Fruit fly (Drosophila melanogaster) whole organism, embryonic: Measurements from ENCODE around the gene CG18480.

Experiments used
- Asciz ChIP-seq: fragments of 200-800 bp; sonication (Bioruptor generic); optimal IDR thresholded peaks from 2 replicates; lab custom pipeline; 2017; ENCODE audit warnings: missing biosample characterization, mild to moderate bottlenecking, missing genetic modification characterization, missing genetic modification reagents
- B-H1 ChIP-seq: fragments of 200-800 bp; sonication (Bioruptor generic); IDR thresholded peaks from 3 replicates; pipeline ENCODE4 v1.3.6; 2022; ENCODE audit warnings: missing biosample characterization, missing genetic modification characterization
- Blimp-1 ChIP-seq: fragments of 200-800 bp; sonication (Bioruptor generic); optimal IDR thresholded peaks from 3 replicates; lab custom pipeline; 2018; ENCODE audit warnings: missing biosample characterization, missing genetic modification characterization, mild to moderate bottlenecking, moderate library complexity, missing genetic modification reagents
- CG10267 ChIP-seq: fragments of 200-800 bp; sonication (Bioruptor generic); optimal IDR thresholded peaks from 2 replicates; lab custom pipeline; 2018; ENCODE audit warnings: missing biosample characterization, mild to moderate bottlenecking, missing genetic modification characterization, moderate library complexity
- CG10431 ChIP-seq: fragments of 200-800 bp; sonication (Bioruptor generic); optimal IDR thresholded peaks from 3 replicates; lab custom pipeline; 2018; ENCODE audit warnings: missing biosample characterization, mild to moderate bottlenecking, missing genetic modification characterization
- CG10959 ChIP-seq: fragments of 200-800 bp; sonication (Bioruptor generic); IDR thresholded peaks from 2 replicates; pipeline ENCODE4 v1.3.6; 2022; ENCODE audit warnings: missing biosample characterization, missing genetic modification characterization
- CG12299 ChIP-seq: fragments of 200-800 bp; sonication (Bioruptor generic); optimal IDR thresholded peaks from 2 replicates; lab custom pipeline; 2018; ENCODE audit warnings: missing biosample characterization, mild to moderate bottlenecking, missing genetic modification characterization
- CG13624 ChIP-seq: fragments of 200-800 bp; sonication (Bioruptor generic); optimal IDR thresholded peaks from 2 replicates; lab custom pipeline; 2016; ENCODE audit warnings: missing biosample characterization, missing genetic modification characterization
- CG16863 ChIP-seq: fragments of 200-800 bp; sonication (Bioruptor generic); optimal IDR thresholded peaks from 3 replicates; lab custom pipeline; 2016; ENCODE audit warnings: missing biosample characterization, missing genetic modification characterization
- CG17829 ChIP-seq: fragments of 200-800 bp; optimal IDR thresholded peaks from 2 replicates; lab custom pipeline; 2019; ENCODE audit warnings: missing biosample characterization, mild to moderate bottlenecking, missing genetic modification characterization, moderate library complexity
- CG18262 ChIP-seq: fragments of 200-800 bp; optimal IDR thresholded peaks from 3 replicates; lab custom pipeline; 2019; ENCODE audit warnings: missing biosample characterization, mild to moderate bottlenecking, missing genetic modification characterization, moderate library complexity
- CG1832 ChIP-seq: fragments of 200-800 bp; sonication (Bioruptor generic); optimal IDR thresholded peaks from 2 replicates; lab custom pipeline; 2017; ENCODE audit warnings: missing biosample characterization, mild to moderate bottlenecking, missing genetic modification characterization, inconsistent platforms
- CG18599 ChIP-seq: fragments of 200-800 bp; sonication (Bioruptor generic); optimal IDR thresholded peaks from 3 replicates; lab custom pipeline; 2017; ENCODE audit warnings: missing biosample characterization, missing genetic modification characterization, mild to moderate bottlenecking, moderate library complexity, missing genetic modification reagents
- CG2712 ChIP-seq: fragments of 200-800 bp; optimal IDR thresholded peaks from 3 replicates; lab custom pipeline; 2019; ENCODE audit warnings: missing biosample characterization, mild to moderate bottlenecking, missing genetic modification characterization, moderate library complexity
- CG31224 ChIP-seq: fragments of 200-800 bp; sonication (Bioruptor generic); IDR thresholded peaks from 2 replicates; pipeline ENCODE4 v1.3.6; 2022; ENCODE audit warnings: missing biosample characterization, missing genetic modification characterization
- CG31388 ChIP-seq: fragments of 200-800 bp; sonication (Bioruptor generic); optimal IDR thresholded peaks from 2 replicates; lab custom pipeline; 2016; ENCODE audit warnings: missing biosample characterization, missing genetic modification characterization
- CG3163 ChIP-seq: fragments of 200-800 bp; sonication (Bioruptor generic); optimal IDR thresholded peaks from 3 replicates; lab custom pipeline; 2016; ENCODE audit warnings: missing biosample characterization, missing genetic modification characterization
- CG3838 ChIP-seq: fragments of 200-800 bp; sonication (Bioruptor generic); optimal IDR thresholded peaks from 3 replicates; lab custom pipeline; 2016; ENCODE audit warnings: missing biosample characterization, missing genetic modification characterization
- CG6272 ChIP-seq: fragments of 200-800 bp; sonication (Bioruptor generic); IDR thresholded peaks from 2 replicates; pipeline ENCODE4 v1.3.6; 2022; ENCODE audit warnings: missing biosample characterization, missing genetic modification characterization
- CG6689 ChIP-seq: fragments of 200-800 bp; sonication (Bioruptor generic); IDR thresholded peaks from 2 replicates; pipeline ENCODE4 v1.3.6; 2022; ENCODE audit warnings: missing biosample characterization, missing genetic modification characterization
- CG7556 ChIP-seq: fragments of 200-800 bp; sonication (Bioruptor generic); optimal IDR thresholded peaks from 2 replicates; lab custom pipeline; 2017; ENCODE audit warnings: missing biosample characterization, mild to moderate bottlenecking, missing genetic modification characterization
- CG8359 ChIP-seq: fragments of 200-800 bp; sonication (Bioruptor generic); optimal IDR thresholded peaks from 2 replicates; lab custom pipeline; 2017; ENCODE audit warnings: missing biosample characterization, mild to moderate bottlenecking, missing genetic modification characterization, borderline replicate concordance
- Doc3 ChIP-seq: fragments of 200-800 bp; sonication (Bioruptor generic); IDR thresholded peaks from 3 replicates; pipeline ENCODE4 v1.3.6; 2022; ENCODE audit warnings: missing biosample characterization, missing genetic modification characterization; ENCODE audit not compliant: partially characterized antibody
- HLH3B ChIP-seq: fragments of 200-800 bp; sonication (Bioruptor generic); IDR thresholded peaks from 2 replicates; pipeline ENCODE4 v1.3.6; 2022; ENCODE audit warnings: missing biosample characterization, missing genetic modification characterization
- HLH54F ChIP-seq: fragments of 200-800 bp; sonication (Bioruptor generic); optimal IDR thresholded peaks from 3 replicates; lab custom pipeline; 2016; ENCODE audit warnings: missing biosample characterization, missing genetic modification characterization
- Mad ChIP-seq: fragments of 200-800 bp; sonication (Bioruptor generic); optimal IDR thresholded peaks from 2 replicates; lab custom pipeline; 2016; ENCODE audit warnings: missing biosample characterization, missing genetic modification characterization
- Sox100B ChIP-seq: fragments of 200-800 bp; sonication (Bioruptor generic); optimal IDR thresholded peaks from 3 replicates; lab custom pipeline; 2018; ENCODE audit warnings: missing biosample characterization, mild to moderate bottlenecking, missing genetic modification characterization
- Tbp ChIP-seq: fragments of >200 bp; optimal IDR thresholded peaks from 2 replicates; lab custom pipeline; 2018; ENCODE audit warnings: missing biosample characterization, missing genetic modification characterization
- Xrp1 ChIP-seq: fragments of 200-800 bp; sonication (Bioruptor generic); IDR thresholded peaks from 2 replicates; pipeline ENCODE4 v1.3.6; 2022; ENCODE audit warnings: missing biosample characterization, missing genetic modification characterization
- ap ChIP-seq: fragments of 200-800 bp; sonication (Bioruptor generic); IDR thresholded peaks from 2 replicates; pipeline ENCODE4 v1.3.6; 2022; ENCODE audit warnings: missing biosample characterization, missing genetic modification characterization
- bbx ChIP-seq: fragments of 200-800 bp; sonication (Bioruptor generic); IDR thresholded peaks from 2 replicates; pipeline ENCODE4 v1.3.6; 2022; ENCODE audit warnings: missing biosample characterization, missing genetic modification characterization; ENCODE audit not compliant: partially characterized antibody
- caup ChIP-seq: fragments of 200-800 bp; sonication (Bioruptor generic); optimal IDR thresholded peaks from 3 replicates; lab custom pipeline; 2017; ENCODE audit warnings: missing biosample characterization, mild to moderate bottlenecking, missing genetic modification characterization, moderate library complexity; ENCODE audit not compliant: severe bottlenecking
- ci ChIP-seq: fragments of 200-800 bp; sonication (Bioruptor generic); IDR thresholded peaks from 3 replicates; pipeline ENCODE4 v1.3.6; 2022; ENCODE audit warnings: missing biosample characterization, missing genetic modification characterization
- dysf ChIP-seq: fragments of 200-800 bp; sonication (Bioruptor generic); IDR thresholded peaks from 3 replicates; pipeline ENCODE4 v1.3.6; 2022; ENCODE audit warnings: missing biosample characterization, missing genetic modification characterization
- ewg ChIP-seq: fragments of 200-800 bp; sonication (Bioruptor generic); optimal IDR thresholded peaks from 3 replicates; lab custom pipeline; 2017; ENCODE audit warnings: mild to moderate bottlenecking, missing biosample characterization, missing genetic modification reagents, missing genetic modification characterization
- fd64A ChIP-seq: fragments of 200-800 bp; sonication (Bioruptor generic); optimal IDR thresholded peaks from 3 replicates; lab custom pipeline; 2018; ENCODE audit warnings: missing biosample characterization, mild to moderate bottlenecking, missing genetic modification characterization
- fd96Cb ChIP-seq: fragments of 200-800 bp; sonication (Bioruptor generic); optimal IDR thresholded peaks from 2 replicates; lab custom pipeline; 2018; ENCODE audit warnings: missing biosample characterization, mild to moderate bottlenecking, missing genetic modification characterization, moderate library complexity
- gsb-n ChIP-seq: fragments of 200-800 bp; sonication (Bioruptor generic); optimal IDR thresholded peaks from 3 replicates; lab custom pipeline; 2018; ENCODE audit warnings: missing biosample characterization, mild to moderate bottlenecking, missing genetic modification characterization
- gt ChIP-seq: fragments of 200-800 bp; sonication (Bioruptor generic); IDR thresholded peaks from 2 replicates; pipeline ENCODE4 v1.3.6; 2022; ENCODE audit warnings: missing biosample characterization, missing genetic modification characterization
- ind ChIP-seq: fragments of 200-800 bp; sonication (Bioruptor generic); optimal IDR thresholded peaks from 3 replicates; lab custom pipeline; 2016; ENCODE audit warnings: missing biosample characterization, missing genetic modification characterization
- ken ChIP-seq: fragments of 200-800 bp; sonication (Bioruptor generic); IDR thresholded peaks from 3 replicates; pipeline ENCODE4 v1.3.6; 2022; ENCODE audit warnings: missing biosample characterization, missing genetic modification characterization
- kni ChIP-seq: fragments of 200-800 bp; sonication (Bioruptor generic); optimal IDR thresholded peaks from 3 replicates; lab custom pipeline; 2017; ENCODE audit warnings: mild to moderate bottlenecking, missing biosample characterization, missing genetic modification reagents, missing genetic modification characterization
- lola ChIP-seq, 3 experiments: fragments of >200 bp in 2 of 3; fragments of 200-800 bp in 1 of 3; sonication (Bioruptor generic) in 1 of 3; optimal IDR thresholded peaks; 2 replicates each; lab custom pipeline; 2017 to 2019; ENCODE audit warnings: missing biosample characterization in 3 of 3, missing genetic modification characterization in 3 of 3, mild to moderate bottlenecking in 1 of 3, moderate library complexity in 1 of 3
- nerfin-1 ChIP-seq: fragments of 200-800 bp; sonication (Bioruptor generic); optimal IDR thresholded peaks from 3 replicates; lab custom pipeline; 2019; ENCODE audit warnings: missing biosample characterization, mild to moderate bottlenecking, missing genetic modification characterization, moderate library complexity
- pb ChIP-seq: fragments of 200-800 bp; sonication (Bioruptor generic); optimal IDR thresholded peaks from 3 replicates; lab custom pipeline; 2016; ENCODE audit warnings: missing biosample characterization, missing genetic modification characterization
- phol ChIP-seq: fragments of 200-800 bp; sonication (Bioruptor generic); optimal IDR thresholded peaks from 3 replicates; lab custom pipeline; 2018; ENCODE audit warnings: missing biosample characterization, mild to moderate bottlenecking, missing genetic modification characterization, moderate library complexity
- pita ChIP-seq: fragments of 200-800 bp; sonication (Bioruptor generic); optimal IDR thresholded peaks from 2 replicates; lab custom pipeline; 2017; ENCODE audit warnings: missing biosample characterization, mild to moderate bottlenecking, missing genetic modification characterization
- sd ChIP-seq: fragments of 200-800 bp; sonication (Bioruptor generic); optimal IDR thresholded peaks from 3 replicates; lab custom pipeline; 2018; ENCODE audit warnings: missing biosample characterization, mild to moderate bottlenecking, missing genetic modification characterization, moderate library complexity
- slbo ChIP-seq: fragments of 200-800 bp; sonication (Bioruptor generic); IDR thresholded peaks from 2 replicates; pipeline ENCODE4 v1.3.6; 2022; ENCODE audit warnings: missing biosample characterization, missing genetic modification characterization
- so ChIP-seq: fragments of 200-800 bp; sonication (Bioruptor generic); IDR thresholded peaks from 3 replicates; pipeline ENCODE4 v1.3.6; 2022; ENCODE audit warnings: missing biosample characterization, missing genetic modification characterization

CG18480 gene

dm6 chr2L:15629596-15630168, at the start of gene CG18480 (continued):
- TF ChIP-seq pb: no peak
- TF ChIP-seq kni (GFP tag; lab: Kevin White, UChicago): no peak
- no peak for TF ChIP-seq CG10959
- TF ChIP-seq slbo: peak; percentile 66
- TF ChIP-seq CG10267 (tag; lab: Kevin White, UChicago): no peak
- TF ChIP-seq bbx: no peak
- TF ChIP-seq Xrp1 (GFP tag; lab: Robert Waterston, UW): no peak
- TF ChIP-seq CG31388 (GFP tag; lab: Kevin White, UChicago): no peak
- peak; percentile 64 for TF ChIP-seq ind (GFP tag; lab: Kevin White, UChicago)
- TF ChIP-seq CG18599 (GFP tag; lab: Kevin White, UChicago): peak; percentile 82
- peak; percentile 45 for TF ChIP-seq caup (GFP tag; lab: Kevin White, UChicago)
- no peak for TF ChIP-seq sd
- TF ChIP-seq CG6272: no peak
- TF ChIP-seq CG6689 (GFP tag; lab: Robert Waterston, UW): no peak
- no peak for TF ChIP-seq ap (GFP tag; lab: Robert Waterston, UW)
- no peak for TF ChIP-seq pita (GFP tag; lab: Kevin White, UChicago)
- no peak for TF ChIP-seq Blimp-1
- no peak for TF ChIP-seq nerfin-1 (tag; lab: Kevin White, UChicago)
- TF ChIP-seq Sox100B (GFP tag; lab: Kevin White, UChicago): no peak
- no peak for TF ChIP-seq CG3838 (GFP tag; lab: Kevin White, UChicago)
- no peak for TF ChIP-seq phol (tag; lab: Kevin White, UChicago)
- no peak for TF ChIP-seq CG8359 (GFP tag; lab: Kevin White, UChicago)
- TF ChIP-seq ci (GFP tag; lab: Robert Waterston, UW): peak; percentile 79
- no peak for TF ChIP-seq CG10431 (GFP tag; lab: Kevin White, UChicago)
- peak; percentile 0 for TF ChIP-seq CG16863 (GFP tag; lab: Kevin White, UChicago)
- TF ChIP-seq CG17829 (tag; lab: Kevin White, UChicago): no peak
- 0 out of 2 replicates have a peak, but pooled peaks have one; percentile 44 for TF ChIP-seq HLH3B (GFP tag; lab: Robert Waterston, UW)
- no peak for TF ChIP-seq CG7556 (GFP tag; lab: Kevin White, UChicago)
- TF ChIP-seq lola (GFP tag; optimal IDR thresholded peaks at IDR 0.05; lab: Kevin White, UChicago): no peak
- no peak for TF ChIP-seq gt (GFP tag; lab: Robert Waterston, UW)
- TF ChIP-seq CG3163 (GFP tag; lab: Kevin White, UChicago): peak; percentile 32
- peak; percentile 47; the same call in 1 of the 3 replicates for TF ChIP-seq ken (GFP tag; lab: Robert Waterston, UW)
- TF ChIP-seq fd64A (GFP tag; lab: Kevin White, UChicago): no peak
- TF ChIP-seq CG12299: no peak
- TF ChIP-seq HLH54F (GFP tag; lab: Kevin White, UChicago): peak; percentile 42
- no peak for TF ChIP-seq so (GFP tag; lab: Robert Waterston, UW)
- no peak for TF ChIP-seq Mad (GFP tag; lab: Kevin White, UChicago)
- no peak for TF ChIP-seq ewg (GFP tag; lab: Kevin White, UChicago)
- no peak for TF ChIP-seq CG2712 (tag; lab: Kevin White, UChicago)
- TF ChIP-seq Tbp (GFP tag; lab: Kevin White, UChicago): no peak
- no peak for TF ChIP-seq gsb-n (tag; lab: Kevin White, UChicago)
- no peak for TF ChIP-seq CG13624 (GFP tag; lab: Kevin White, UChicago)
- no peak for TF ChIP-seq Doc3
- peak; percentile 13 for TF ChIP-seq Asciz (GFP tag; lab: Kevin White, UChicago)
- peak; percentile 27; the same call in 1 of the 3 replicates for TF ChIP-seq dysf
- TF ChIP-seq CG18262 (tag; lab: Kevin White, UChicago): no peak
- TF ChIP-seq CG1832 (GFP tag; lab: Kevin White, UChicago): no peak
- no peak for TF ChIP-seq B-H1 (GFP tag; lab: Robert Waterston, UW)
- no peak for TF ChIP-seq CG31224 (GFP tag; lab: Robert Waterston, UW)
- no peak for TF ChIP-seq fd96Cb (tag; lab: Kevin White, UChicago)
